Fruit fly (Drosophila melanogaster): ENCODE results near the gene CG3919.

DNA sequence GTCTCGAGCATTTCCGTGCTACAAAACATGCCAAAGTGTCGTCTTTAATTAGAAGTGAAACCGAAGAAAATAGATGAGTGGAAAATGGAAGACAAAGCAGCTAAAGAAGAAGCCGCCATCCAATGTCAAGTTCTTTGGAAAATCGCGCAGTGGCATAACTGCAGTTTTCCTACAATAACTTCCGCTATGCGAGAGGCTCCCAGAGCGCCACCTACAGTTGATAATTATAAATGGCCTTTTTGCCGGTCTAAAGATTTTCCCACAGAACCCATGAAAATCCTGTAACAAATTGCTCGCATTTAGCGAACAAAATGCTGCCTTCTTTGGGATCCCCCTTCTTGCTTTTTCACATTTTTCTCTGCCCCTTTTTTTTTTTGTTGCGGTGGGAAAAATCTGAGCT lies 9.6 kb downstream of the CG3919 start:
- TF ChIP-seq Eip93F (GFP tag; optimal IDR thresholded peaks at IDR 0.05) (no peak), salr (GFP tag; optimal IDR thresholded peaks at IDR 0.05) (no peak), Hr38 (GFP tag; optimal IDR thresholded peaks at IDR 0.05) (no peak), CG16779 (tag; optimal IDR thresholded peaks at IDR 0.05) (no peak), Gug (GFP tag; IDR thresholded peaks at IDR 0.05) (no peak), Lpt (GFP tag; optimal IDR thresholded peaks at IDR 0.05) (no peak), CG6854 (GFP tag; optimal IDR thresholded peaks at IDR 0.05) (no peak), CG8119 (GFP tag; IDR thresholded peaks at IDR 0.05) (no peak), Ets21C (GFP tag; optimal IDR thresholded peaks at IDR 0.05) (no peak), Hr39 (GFP tag; optimal IDR thresholded peaks at IDR 0.05) (no peak), fd59A (GFP tag; optimal IDR thresholded peaks at IDR 0.05) (no peak), spab (GFP tag; optimal IDR thresholded peaks at IDR 0.05) (no peak)
